Fruit fly (Drosophila melanogaster): ENCODE results near the gene Inx5.

DNA sequence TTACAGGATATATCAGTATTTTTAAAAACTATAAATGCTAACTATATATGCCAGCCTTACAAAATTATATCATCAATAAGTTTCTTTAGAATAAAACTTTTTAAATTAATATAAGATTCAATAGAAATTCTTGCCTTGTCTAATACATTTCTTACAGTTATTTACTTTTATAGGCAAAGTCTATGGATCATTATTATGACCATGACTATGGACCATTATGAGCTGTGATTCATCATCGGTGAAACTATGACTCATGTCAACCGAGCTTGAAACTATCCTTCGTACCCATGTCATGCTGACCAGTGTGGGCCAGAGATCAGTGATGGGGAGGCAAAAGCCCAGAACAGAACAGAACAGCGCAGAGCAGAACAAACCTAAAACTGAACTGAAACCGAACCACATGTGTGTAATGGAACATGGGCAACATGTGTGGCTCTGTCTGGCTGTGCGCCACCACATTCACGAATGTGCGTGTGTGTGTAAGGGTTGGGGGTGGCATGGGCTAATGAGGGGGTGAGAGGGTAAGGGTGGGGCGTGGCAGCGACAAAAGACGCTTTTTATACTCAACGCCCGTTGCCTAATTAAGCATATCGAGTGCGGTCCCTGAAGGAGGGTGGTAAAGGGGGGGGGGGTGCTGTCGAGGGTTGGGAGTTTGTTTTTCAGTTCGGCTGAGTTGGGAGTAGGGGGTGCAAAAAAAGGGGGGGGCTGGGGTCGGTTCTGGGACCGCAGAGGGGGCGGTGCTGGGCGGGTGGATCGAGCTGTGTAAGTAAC is 12.0 kb downstream of the Inx5 start:
- no peak for TF ChIP-seq Sin3A (optimal IDR thresholded peaks at IDR 0.05)
- no peak for TF ChIP-seq psq (optimal IDR thresholded peaks at IDR 0.05)
- no peak for TF ChIP-seq h (optimal IDR thresholded peaks at IDR 0.05)

All from Kc167 (cell line).